Fruit fly (Drosophila melanogaster): ENCODE results near the gene CG32603.

CG32603 gene

DNA sequence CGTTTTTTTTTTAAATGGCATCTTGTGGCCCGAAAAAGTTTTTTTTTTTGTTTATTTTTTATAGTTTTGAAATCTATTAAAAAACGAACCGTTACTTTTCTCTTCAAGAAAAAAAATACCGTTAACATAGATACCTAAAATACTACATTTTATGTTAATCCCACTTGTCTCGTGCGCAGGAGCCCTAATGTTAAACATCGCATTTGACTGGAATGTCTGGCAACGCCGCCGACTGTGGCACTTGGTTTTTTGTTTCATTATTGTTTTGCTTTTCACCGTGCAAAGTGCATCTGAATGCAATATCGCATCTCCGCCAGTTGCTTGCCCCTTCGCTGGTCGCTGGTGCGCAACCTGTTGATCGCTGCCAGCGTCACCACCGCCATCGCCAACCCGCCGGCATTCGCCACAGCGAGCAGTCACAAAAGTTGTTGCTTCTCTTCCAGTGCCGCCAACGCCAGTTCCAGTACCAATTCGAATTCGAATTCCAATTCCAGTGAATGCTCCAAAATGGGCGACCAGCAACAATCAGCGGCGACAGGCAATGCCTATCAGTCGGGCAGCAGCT, 15.7 kb downstream of the CG32603 start, which contains the start of gene CG11590:
Gene CG11590, plus strand, starts transcription at position 212 of the 565 bp plus-strand sequence.
- TF ChIP-seq esg (GFP tag; conservative IDR thresholded peaks at IDR 0.05) (no peak), Nf-YA (GFP tag; IDR thresholded peaks at IDR 0.05) (no peak), Dll (GFP tag; IDR thresholded peaks at IDR 0.05; ENCODE audit: partially characterized antibody) (peak; percentile 36; the same call in 1 of the 4 replicates), CG18764 (GFP tag; optimal IDR thresholded peaks at IDR 0.05) (peak; percentile 96), stwl (tag; optimal IDR thresholded peaks at IDR 0.05) (peak; percentile 42), Myb (GFP tag; optimal IDR thresholded peaks at IDR 0.05) (peak; percentile 51), ato (GFP tag; IDR thresholded peaks at IDR 0.05; ENCODE audit: partially characterized antibody) (0 out of 2 replicates have a peak, but pooled peaks have one; percentile 10), unc-4 (GFP tag; IDR thresholded peaks at IDR 0.05; ENCODE audit: partially characterized antibody) (peak; percentile 28; the same call in 1 of the 2 replicates), CG8478 (optimal IDR thresholded peaks at IDR 0.05) (no peak), CG2202 (tag; optimal IDR thresholded peaks at IDR 0.05) (no peak), org-1 (GFP tag; optimal IDR thresholded peaks at IDR 0.05) (no peak), Dp (GFP tag; optimal IDR thresholded peaks at IDR 0.05) (peak; percentile 40), tap (tag; optimal IDR thresholded peaks at IDR 0.05) (no peak), CG2120 (GFP tag; optimal IDR thresholded peaks at IDR 0.05) (no peak), nom (GFP tag; optimal IDR thresholded peaks at IDR 0.05) (peak; percentile 29), MESR4 (GFP tag; optimal IDR thresholded peaks at IDR 0.05) (peak; percentile 38), Drgx (GFP tag; IDR thresholded peaks at IDR 0.05) (0 out of 2 replicates have a peak, but pooled peaks have one; percentile 10), row (GFP tag; IDR thresholded peaks at IDR 0.05) (peak; percentile 8; the same call in 1 of the 3 replicates), E2f2 (GFP tag; IDR thresholded peaks at IDR 0.05) (peak; percentile 59), CG3163 (GFP tag; optimal IDR thresholded peaks at IDR 0.05) (no peak), kah (GFP tag; optimal IDR thresholded peaks at IDR 0.05) (peak; percentile 6), CG13775 (GFP tag; optimal IDR thresholded peaks at IDR 0.05) (no peak), pzg (GFP tag; optimal IDR thresholded peaks at IDR 0.05) (peak; percentile 27), amos (GFP tag; IDR thresholded peaks at IDR 0.05; ENCODE audit: partially characterized antibody) (0 out of 2 replicates have a peak, but pooled peaks have one; percentile 8), ash1 (GFP tag; optimal IDR thresholded peaks at IDR 0.05) (no peak), crp (GFP tag; optimal IDR thresholded peaks at IDR 0.05) (peak in 1 of 2 experiments; percentile 28), CG15514 (GFP tag; optimal IDR thresholded peaks at IDR 0.05) (peak; percentile 94), BEAF-32 (GFP tag; optimal IDR thresholded peaks at IDR 0.05) (peak; percentile 26), MBD-R2 (GFP tag; IDR thresholded peaks at IDR 0.05) (peak; percentile 84), insv (GFP tag; optimal IDR thresholded peaks at IDR 0.05) (peak in 1 of 2 experiments; percentile 79)

DNA sequence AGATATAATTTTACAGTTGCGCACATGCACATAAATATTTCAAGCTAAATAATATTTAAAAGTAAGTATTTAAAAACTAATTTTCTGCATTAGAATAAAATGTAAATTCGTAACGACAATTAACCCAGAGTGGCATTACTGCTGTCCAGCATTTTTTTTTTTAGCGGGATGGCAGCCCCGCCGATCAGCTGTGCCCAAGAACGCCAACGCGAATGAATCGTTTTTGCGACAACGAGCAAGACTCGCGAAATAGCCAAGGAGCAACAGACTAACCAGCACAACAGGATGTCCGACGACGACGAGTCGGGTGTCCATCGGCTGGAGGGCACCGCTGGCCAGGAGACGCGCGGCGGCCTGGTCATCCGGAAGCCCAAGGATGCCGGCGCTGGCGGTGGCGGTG, 16.8 kb downstream of the CG32603 start, which contains the start of gene Prp16:
Gene Prp16, plus strand, starts transcription at position 185 of the 400 bp plus-strand sequence.
- TF ChIP-seq Dad (GFP tag; optimal IDR thresholded peaks at IDR 0.05) (no peak), trem (tag; optimal IDR thresholded peaks at IDR 0.05) (peak; percentile 68), crp (GFP tag; optimal IDR thresholded peaks at IDR 0.05) (peak; percentile 15 to 84), CG15514 (GFP tag; optimal IDR thresholded peaks at IDR 0.05) (peak; percentile 38), jigr1 (GFP tag; IDR thresholded peaks at IDR 0.05) (no peak), CG15601 (tag; optimal IDR thresholded peaks at IDR 0.05) (no peak), Sry-β (GFP tag; optimal IDR thresholded peaks at IDR 0.05) (peak; percentile 15), vvl (GFP tag; IDR thresholded peaks at IDR 0.05) (peak; percentile 27), klu (GFP tag; IDR thresholded peaks at IDR 0.05) (no peak), CG43689 (GFP tag; IDR thresholded peaks at IDR 0.05) (no peak), CG16815 (GFP tag; optimal IDR thresholded peaks at IDR 0.05) (no peak), Myb (GFP tag; optimal IDR thresholded peaks at IDR 0.05) (peak; percentile 51), MESR4 (GFP tag; optimal IDR thresholded peaks at IDR 0.05) (peak; percentile 39), CG9437 (GFP tag; optimal IDR thresholded peaks at IDR 0.05) (no peak), CG10431 (GFP tag; optimal IDR thresholded peaks at IDR 0.05) (no peak), unpg (GFP tag; optimal IDR thresholded peaks at IDR 0.05) (no peak), CG12744 (GFP tag; optimal IDR thresholded peaks at IDR 0.05) (no peak), vnd (GFP tag; IDR thresholded peaks at IDR 0.05; ENCODE audit: partially characterized antibody) (no peak), knrl (GFP tag; IDR thresholded peaks at IDR 0.05; ENCODE audit: partially characterized antibody) (no peak), CG3847 (GFP tag; IDR thresholded peaks at IDR 0.05) (peak; percentile 37), sens (GFP tag) (peak; percentile 23), CG4617 (GFP tag; optimal IDR thresholded peaks at IDR 0.05; ENCODE audit: borderline replicate concordance) (no peak), BEAF-32 (GFP tag; optimal IDR thresholded peaks at IDR 0.05) (peak; percentile 13), CG7786 (GFP tag; optimal IDR thresholded peaks at IDR 0.05) (no peak)
